Fruit fly (Drosophila melanogaster) S2 (cell line): ENCODE measurements around the gene CG15172.

ENCODE experiments used
- CG8478 ChIP-seq: fragments of >200 bp; optimal IDR thresholded peaks from 2 replicates; lab custom pipeline; 2018
- CTCF ChIP-seq, 2 experiments: fragments of >200 bp; optimal IDR thresholded peaks; 2 replicates each; lab custom pipeline; 2018

DNA sequence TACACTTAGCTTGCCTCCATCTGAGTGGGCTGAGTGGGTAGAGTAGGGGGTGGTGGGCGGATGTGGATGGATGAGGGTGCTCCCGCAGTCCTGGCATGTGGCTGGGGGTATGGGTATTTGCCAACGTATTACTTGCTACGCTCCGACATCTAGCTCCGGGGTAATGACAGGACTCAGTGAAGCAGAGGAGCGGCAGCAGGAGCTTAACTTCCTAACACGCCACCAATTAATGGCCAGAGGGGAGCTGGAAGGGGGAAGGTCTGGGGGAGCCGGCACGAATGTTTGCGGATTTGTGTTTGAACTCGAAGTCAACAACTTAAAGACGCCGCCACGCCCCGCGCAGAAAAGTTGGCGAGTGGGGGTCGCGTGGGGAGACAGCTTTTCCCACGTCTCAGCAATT is 4.0 kb upstream of the CG15172 start:
- TF ChIP-seq CTCF (optimal IDR thresholded peaks at IDR 0.05; lab: Kevin White, UChicago) (no peak), CG8478 (lab: Kevin White, UChicago) (no peak)
